Fruit fly (Drosophila melanogaster): Measurements from ENCODE around the gene Ugt307A1.

dm6 chr2L:7038404-7039341, 29.1 kb upstream of the Ugt307A1 start:
- TF ChIP-seq D19A (tag; optimal IDR thresholded peaks at IDR 0.05) (no peak), CG10321 (GFP tag; IDR thresholded peaks at IDR 0.05) (no peak), Sox100B (GFP tag; optimal IDR thresholded peaks at IDR 0.05) (no peak), Nf-YC (tag; optimal IDR thresholded peaks at IDR 0.05) (no peak), CG9797 (GFP tag; optimal IDR thresholded peaks at IDR 0.05) (no peak), bcd (GFP tag; optimal IDR thresholded peaks at IDR 0.05) (no peak)
